Worm (Caenorhabditis elegans) whole organism, midembryonic: ENCODE data around the gene drd-1.

Experiments used
- T22C8.4 ChIP-seq: fragments of 200-800 bp; sonication (Bioruptor generic); IDR thresholded peaks from 2 replicates; pipeline ENCODE4 v1.3.6; 2022; ENCODE audit warnings: missing genetic modification characterization, missing compliant biosample characterization
- cog-1 ChIP-seq: sonication (generic microtip); optimal IDR thresholded peaks from 2 replicates; lab custom pipeline; 2016; ENCODE audit warnings: missing genetic modification characterization, missing compliant biosample characterization
- flt-1 ChIP-seq: fragments of 200-800 bp; sonication (Bioruptor generic); IDR thresholded peaks from 2 replicates; pipeline ENCODE4 v1.3.6; 2022; ENCODE audit warnings: missing genetic modification characterization, missing compliant biosample characterization
- klf-2 ChIP-seq: fragments of 200-800 bp; sonication (Bioruptor generic); conservative IDR thresholded peaks from 2 replicates; pipeline ENCODE4 v1.3.6; 2022; ENCODE audit warnings: missing genetic modification reagents, missing genetic modification characterization, missing compliant biosample characterization
- med-1 ChIP-seq: sonication (generic microtip); optimal IDR thresholded peaks from 2 replicates; lab custom pipeline; 2017; ENCODE audit warnings: missing genetic modification characterization, mild to moderate bottlenecking, missing compliant biosample characterization, antibody characterized with exemption, missing genetic modification reagents; ENCODE audit not compliant: insufficient read depth
- ref-1 ChIP-seq: fragments of 200-800 bp; sonication (Bioruptor generic); conservative IDR thresholded peaks from 2 replicates; pipeline ENCODE4 v1.3.6; 2022; ENCODE audit warnings: missing genetic modification reagents, missing genetic modification characterization, missing compliant biosample characterization
- tab-1 ChIP-seq: fragments of 200-800 bp; sonication (Bioruptor generic); IDR thresholded peaks from 2 replicates; pipeline ENCODE4 v1.3.6; 2022; ENCODE audit warnings: missing genetic modification characterization, missing compliant biosample characterization
- ztf-23 ChIP-seq: fragments of 200-800 bp; sonication (Bioruptor generic); IDR thresholded peaks from 2 replicates; pipeline ENCODE4 v1.3.6; 2022; ENCODE audit warnings: missing genetic modification reagents, missing genetic modification characterization, missing compliant biosample characterization
- ztf-29 ChIP-seq: fragments of 200-800 bp; sonication (Bioruptor generic); IDR thresholded peaks from 2 replicates; pipeline ENCODE4 v1.3.6; 2022; ENCODE audit warnings: missing genetic modification reagents, missing genetic modification characterization, missing compliant biosample characterization

drd-1 gene

ce11 chrII:8428947-8429919 lies 41.4 kb downstream of the drd-1 start:
- TF ChIP-seq ztf-23 (GFP tag; lab: Robert Waterston, UW) = no peak
- no peak for TF ChIP-seq cog-1 (tag; lab: Kevin White, UChicago)
- no peak for TF ChIP-seq med-1 (GFP tag; lab: Kevin White, UChicago)
- no peak for TF ChIP-seq tab-1 (GFP tag; lab: Robert Waterston, UW)

ce11 chrII:8431954-8432353 lies 44.1 kb downstream of the drd-1 start, which contains the start of gene acp-2:
Gene acp-2 (minus strand): TSS chrII:8432054.
- TF ChIP-seq cog-1 (tag; lab: Kevin White, UChicago) (no peak), klf-2 (no peak), med-1 (GFP tag; lab: Kevin White, UChicago) (no peak), T22C8.4 (GFP tag; lab: Robert Waterston, UW) (no peak)

ce11 chrII:8435005-8435404 lies 47.2 kb downstream of the drd-1 start, which contains the start of gene acp-4:
Gene acp-4 (minus strand): TSS chrII:8435105.
- TF ChIP-seq tab-1 (GFP tag; lab: Robert Waterston, UW) (no peak), ztf-29 (GFP tag; lab: Robert Waterston, UW) (no peak), cog-1 (tag; lab: Kevin White, UChicago) (no peak), T22C8.4 (GFP tag; lab: Robert Waterston, UW) (no peak), ztf-23 (GFP tag; lab: Robert Waterston, UW) (no peak), flt-1 (no peak), ref-1 (GFP tag; lab: Robert Waterston, UW) (no peak), klf-2 (no peak), med-1 (GFP tag; lab: Kevin White, UChicago) (no peak)

ce11 chrII:8437035-8437434 lies 49.2 kb downstream of the drd-1 start, which contains the start of gene acp-3:
Gene acp-3 (minus strand): TSS chrII:8437135.
- TF ChIP-seq med-1 (GFP tag; lab: Kevin White, UChicago) (no peak), T22C8.4 (GFP tag; lab: Robert Waterston, UW) (no peak), ztf-29 (GFP tag; lab: Robert Waterston, UW) (no peak)

ce11 chrII:8438791-8439287 lies 51.0 kb downstream of the drd-1 start, which contains the start of gene lips-10:
Gene lips-10 (plus strand): TSS chrII:8439168.
- TF ChIP-seq med-1 (GFP tag; lab: Kevin White, UChicago) = no peak
- no peak for TF ChIP-seq flt-1
- no peak for TF ChIP-seq T22C8.4 (GFP tag; lab: Robert Waterston, UW)
- no peak for TF ChIP-seq ztf-23 (GFP tag; lab: Robert Waterston, UW)
- no peak for TF ChIP-seq tab-1 (GFP tag; lab: Robert Waterston, UW)
- TF ChIP-seq klf-2 = no peak
- no peak for TF ChIP-seq ref-1 (GFP tag; lab: Robert Waterston, UW)
- TF ChIP-seq cog-1 (tag; lab: Kevin White, UChicago) = no peak
- no peak for TF ChIP-seq ztf-29 (GFP tag; lab: Robert Waterston, UW)
